Fruit fly (Drosophila melanogaster): ENCODE results near the gene CG12025.
A peak's percentile ranks its signal among the peaks of the same experiment; 100 is the strongest.

The CG12025 gene

DNA sequence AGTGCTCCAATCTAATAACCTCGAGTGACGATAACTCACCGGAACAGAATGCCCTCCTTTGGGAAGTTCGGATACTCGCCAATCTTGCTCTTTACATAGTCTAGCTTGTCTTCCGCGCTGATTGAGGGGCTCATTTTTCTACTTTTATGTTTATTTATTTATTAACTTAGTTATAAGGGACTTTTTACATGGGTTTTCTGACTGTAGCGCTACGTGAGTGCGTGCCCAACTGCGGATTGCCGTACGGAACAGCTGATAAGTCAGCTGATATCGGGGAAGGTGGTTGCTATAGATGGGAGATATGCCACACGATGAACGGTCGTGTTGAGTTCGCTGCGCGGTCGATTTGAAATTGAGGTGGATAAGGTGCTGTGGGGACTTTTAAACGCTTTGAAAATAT lies 19.4 kb downstream of the CG12025 start, which contains the start of gene Aprt (continued):
- TF ChIP-seq vvl (GFP tag; IDR thresholded peaks at IDR 0.05), result 0 out of 2 replicates have a peak, but pooled peaks have one; percentile 10
- peak; percentile 52; the same call in 2 of the 3 replicates for TF ChIP-seq HLH4C (GFP tag; IDR thresholded peaks at IDR 0.05; ENCODE audit: partially characterized antibody)
- TF ChIP-seq Pdp1 (GFP tag; optimal IDR thresholded peaks at IDR 0.05), result no peak
- peak; percentile 98 for TF ChIP-seq kah (GFP tag; optimal IDR thresholded peaks at IDR 0.05)
- TF ChIP-seq Deaf1 (tag; optimal IDR thresholded peaks at IDR 0.05), result peak; percentile 11
- no peak for TF ChIP-seq CG1792 (GFP tag; optimal IDR thresholded peaks at IDR 0.05)
- no peak for TF ChIP-seq fu2 (GFP tag; optimal IDR thresholded peaks at IDR 0.05)
- no peak for TF ChIP-seq zf30C (GFP tag; optimal IDR thresholded peaks at IDR 0.05)
- TF ChIP-seq chinmo (GFP tag; IDR thresholded peaks at IDR 0.05; ENCODE audit: partially characterized antibody), result peak; percentile 63; the same call in 1 of the 4 replicates
- peak; percentile 12 for TF ChIP-seq stwl (tag; optimal IDR thresholded peaks at IDR 0.05)
- TF ChIP-seq CG17186 (GFP tag; optimal IDR thresholded peaks at IDR 0.05), result peak; percentile 40
- TF ChIP-seq CrebB (tag; optimal IDR thresholded peaks at IDR 0.05), result peak; percentile 32
- 0 out of 3 replicates have a peak, but pooled peaks have one; percentile 31 for TF ChIP-seq CG14860 (GFP tag; IDR thresholded peaks at IDR 0.05; ENCODE audit: partially characterized antibody)
- peak; percentile 19 for TF ChIP-seq CG13894 (tag; optimal IDR thresholded peaks at IDR 0.05)
- TF ChIP-seq CG34224 (GFP tag; IDR thresholded peaks at IDR 0.05; ENCODE audit: partially characterized antibody), result peak; percentile 94
- no peak for TF ChIP-seq Fer2 (tag; optimal IDR thresholded peaks at IDR 0.05)
- TF ChIP-seq Ets97D (GFP tag; optimal IDR thresholded peaks at IDR 0.05), result peak; percentile 2
- TF ChIP-seq bbx (GFP tag; IDR thresholded peaks at IDR 0.05; ENCODE audit: partially characterized antibody), result peak; percentile 81
- TF ChIP-seq grau (tag; optimal IDR thresholded peaks at IDR 0.05), result peak; percentile 28
- TF ChIP-seq CG14710 (tag; optimal IDR thresholded peaks at IDR 0.05), result peak; percentile 15
- TF ChIP-seq sens (GFP tag), result peak; percentile 72
- TF ChIP-seq CG18011 (GFP tag; optimal IDR thresholded peaks at IDR 0.05), result peak; percentile 29
- peak; percentile 60 for TF ChIP-seq exex (tag; optimal IDR thresholded peaks at IDR 0.05)
- peak; percentile 68; the same call in 1 of the 2 replicates for TF ChIP-seq MBD-R2 (GFP tag; IDR thresholded peaks at IDR 0.05)
- peak; percentile 64 for TF ChIP-seq CTCF (GFP tag; optimal IDR thresholded peaks at IDR 0.05)
- no peak for TF ChIP-seq NC2α (GFP tag; optimal IDR thresholded peaks at IDR 0.05)
- TF ChIP-seq Scr (GFP tag; IDR thresholded peaks at IDR 0.05; ENCODE audit: partially characterized antibody), result peak; percentile 76
- TF ChIP-seq crp (GFP tag; optimal IDR thresholded peaks at IDR 0.05), result peak; percentile 90 to 100
- peak; percentile 81 for TF ChIP-seq ftz-f1 (GFP tag; optimal IDR thresholded peaks at IDR 0.05)
- TF ChIP-seq E2f2 (GFP tag; IDR thresholded peaks at IDR 0.05), result peak; percentile 96
- TF ChIP-seq CG16813 (GFP tag; IDR thresholded peaks at IDR 0.05; ENCODE audit: partially characterized antibody), result peak; percentile 66
- peak; percentile 8 for TF ChIP-seq Max (GFP tag; optimal IDR thresholded peaks at IDR 0.05)
- TF ChIP-seq Opbp (GFP tag; IDR thresholded peaks at IDR 0.05; ENCODE audit: partially characterized antibody), result peak; percentile 86
- no peak for TF ChIP-seq Xrp1 (GFP tag; IDR thresholded peaks at IDR 0.05)
- TF ChIP-seq CG12071 (GFP tag; optimal IDR thresholded peaks at IDR 0.05), result no peak
- TF ChIP-seq Med (GFP tag), result peak; percentile 25
- TF ChIP-seq HmgZ (tag; optimal IDR thresholded peaks at IDR 0.05), result peak; percentile 16

DNA sequence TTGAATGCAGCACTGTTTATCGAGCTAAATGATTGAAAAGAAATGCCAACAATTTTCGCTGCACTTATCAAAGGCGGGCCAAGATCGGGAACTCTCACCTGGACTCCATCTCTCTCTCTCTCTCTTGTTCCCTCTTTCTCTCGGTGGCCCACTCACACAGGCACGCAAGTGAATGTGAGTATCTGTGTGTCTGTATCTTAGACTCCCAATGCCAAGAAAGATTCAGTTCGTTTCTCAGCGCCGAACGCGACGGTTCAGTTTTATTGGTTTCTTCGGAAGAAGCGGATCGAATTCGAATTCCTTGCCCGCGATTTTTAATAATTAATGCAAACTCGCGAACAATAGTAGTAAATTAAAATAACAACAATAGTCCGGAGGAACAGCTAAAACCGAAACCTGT lies 20.2 kb downstream of the CG12025 start, which contains the start of gene Tmhs:
Gene Tmhs, plus strand, starts transcription at position 222 of the 400 bp plus-strand sequence.
- TF ChIP-seq CG8089 (GFP tag; optimal IDR thresholded peaks at IDR 0.05), result no peak
- no peak for TF ChIP-seq NfI (GFP tag; optimal IDR thresholded peaks at IDR 0.05)
- TF ChIP-seq sens-2 (GFP tag; IDR thresholded peaks at IDR 0.05), result no peak
- no peak for TF ChIP-seq CG5245 (GFP tag; optimal IDR thresholded peaks at IDR 0.05)
- TF ChIP-seq CG8290 (GFP tag; optimal IDR thresholded peaks at IDR 0.05), result no peak
- TF ChIP-seq CG8290 (tag; optimal IDR thresholded peaks at IDR 0.05), result peak in 1 of 2 experiments; percentile 20
- no peak for TF ChIP-seq Atf3 (GFP tag; optimal IDR thresholded peaks at IDR 0.05)
- TF ChIP-seq ATbp (GFP tag; optimal IDR thresholded peaks at IDR 0.05), result no peak
- TF ChIP-seq fru (optimal IDR thresholded peaks at IDR 0.05), result no peak
- no peak for TF ChIP-seq eyg (GFP tag; optimal IDR thresholded peaks at IDR 0.05)
- no peak for TF ChIP-seq CG30431 (GFP tag; optimal IDR thresholded peaks at IDR 0.05)
- no peak for TF ChIP-seq CG4424 (GFP tag; optimal IDR thresholded peaks at IDR 0.05)
- no peak for TF ChIP-seq CG4730 (GFP tag; IDR thresholded peaks at IDR 0.05)
- TF ChIP-seq tap (tag; optimal IDR thresholded peaks at IDR 0.05), result no peak
- TF ChIP-seq CG6683 (GFP tag; optimal IDR thresholded peaks at IDR 0.05), result no peak
- TF ChIP-seq CG1603 (tag; optimal IDR thresholded peaks at IDR 0.05), result peak; percentile 9
